Worm (Caenorhabditis elegans) whole organism, L1 larva: ENCODE measurements around the gene F27C8.2.
A peak's percentile ranks its signal among the peaks of the same experiment; 100 is the strongest.

Experiments
- C34B4.2 ChIP-seq: sonication (generic microtip); optimal IDR thresholded peaks from 2 replicates; lab custom pipeline; 2017; ENCODE audit warnings: mild to moderate bottlenecking, missing genetic modification characterization, missing compliant biosample characterization
- aha-1 ChIP-seq: fragments of 150-350 bp; optimal IDR thresholded peaks from 2 replicates; lab custom pipeline; 2014; ENCODE audit warnings: missing biosample characterization, missing genetic modification characterization
- alr-1 ChIP-seq: fragments of 200-800 bp; sonication (Bioruptor generic); optimal IDR thresholded peaks from 2 replicates; lab custom pipeline; 2018; ENCODE audit warnings: borderline replicate concordance, mild to moderate bottlenecking, missing genetic modification characterization, missing compliant biosample characterization
- blmp-1 ChIP-seq: fragments of 150-350 bp; optimal IDR thresholded peaks from 2 replicates; lab custom pipeline; 2014; ENCODE audit warnings: missing biosample characterization, missing genetic modification characterization
- ceh-63 ChIP-seq: fragments of 200-800 bp; sonication (Bioruptor generic); optimal IDR thresholded peaks from 2 replicates; lab custom pipeline; 2018; ENCODE audit warnings: mild to moderate bottlenecking, missing genetic modification characterization, missing compliant biosample characterization
- ceh-8 ChIP-seq: fragments of 200-800 bp; sonication (Bioruptor generic); optimal IDR thresholded peaks from 2 replicates; lab custom pipeline; 2018; ENCODE audit warnings: mild to moderate bottlenecking, missing genetic modification characterization, moderate library complexity, missing compliant biosample characterization
- ceh-88 ChIP-seq: fragments of 200-800 bp; sonication (Bioruptor generic); IDR thresholded peaks from 2 replicates; pipeline ENCODE4 v1.3.6; 2022; ENCODE audit warnings: missing genetic modification characterization, missing compliant biosample characterization
- ceh-90 ChIP-seq: sonication (generic microtip); optimal IDR thresholded peaks from 2 replicates; lab custom pipeline; 2016; ENCODE audit warnings: missing genetic modification characterization, missing compliant biosample characterization
- dpl-1 ChIP-seq, 3 experiments: fragments of 150-350 bp in 2 of 3; sonication (generic microtip) in 1 of 3; optimal IDR thresholded peaks; 2 replicates each; lab custom pipeline; 2014 to 2017; ENCODE audit warnings: missing biosample characterization in 3 of 3, missing genetic modification characterization in 3 of 3, missing genetic modification reagents in 3 of 3
- efl-1 ChIP-seq, 4 experiments: fragments of 150-350 bp; optimal IDR thresholded peaks in 3 of 4; peaks in 1 of 4; 1 replicate in 1 of 4; 2 replicates in 3 of 4; lab custom pipeline; 2014; ENCODE audit warnings: missing biosample characterization in 2 of 4, missing genetic modification characterization in 2 of 4, missing genetic modification reagents in 2 of 4
- efl-3 ChIP-seq: fragments of 200-800 bp; sonication (Bioruptor generic); optimal IDR thresholded peaks from 2 replicates; lab custom pipeline; 2018; ENCODE audit warnings: mild to moderate bottlenecking, missing genetic modification characterization, missing compliant biosample characterization
- egl-27 ChIP-seq, 2 experiments: fragments of 150-350 bp in 1 of 2; sonication (generic microtip); optimal IDR thresholded peaks; 3 replicates each; lab custom pipeline; 2017 to 2018; ENCODE audit warnings: missing biosample characterization in 2 of 2, missing genetic modification characterization in 2 of 2, missing genetic modification reagents in 2 of 2
- ets-5 ChIP-seq: fragments of 200-800 bp; sonication (Bioruptor generic); IDR thresholded peaks from 2 replicates; pipeline ENCODE4 v1.3.6; 2022; ENCODE audit warnings: missing genetic modification characterization, missing compliant biosample characterization
- fkh-10 ChIP-seq: sonication (generic microtip); optimal IDR thresholded peaks from 2 replicates; lab custom pipeline; 2017; ENCODE audit warnings: missing biosample characterization, missing genetic modification reagents, missing genetic modification characterization
- fkh-8 ChIP-seq: sonication (generic microtip); optimal IDR thresholded peaks from 2 replicates; lab custom pipeline; 2016; ENCODE audit warnings: mild to moderate bottlenecking, missing genetic modification characterization, missing compliant biosample characterization
- fos-1 ChIP-seq: fragments of 150-350 bp; optimal IDR thresholded peaks from 2 replicates; lab custom pipeline; 2014; ENCODE audit warnings: missing biosample characterization, missing genetic modification characterization
- hlh-17 ChIP-seq: fragments of 200-800 bp; sonication (Bioruptor generic); optimal IDR thresholded peaks from 2 replicates; lab custom pipeline; 2018; ENCODE audit warnings: missing genetic modification characterization, mild to moderate bottlenecking, missing compliant biosample characterization, moderate library complexity, borderline replicate concordance
- hlh-4 ChIP-seq: sonication (generic microtip); optimal IDR thresholded peaks from 2 replicates; lab custom pipeline; 2016; ENCODE audit warnings: mild to moderate bottlenecking, missing genetic modification characterization, missing compliant biosample characterization
- lin-13 ChIP-seq: fragments of 150-350 bp; optimal IDR thresholded peaks from 2 replicates; lab custom pipeline; 2014; ENCODE audit warnings: missing biosample characterization, missing genetic modification reagents, missing genetic modification characterization
- lin-14 ChIP-seq: fragments of 200-800 bp; sonication (Bioruptor generic); optimal IDR thresholded peaks from 2 replicates; lab custom pipeline; 2018; ENCODE audit warnings: mild to moderate bottlenecking, missing genetic modification characterization, moderate library complexity, missing compliant biosample characterization
- lin-15B ChIP-seq: fragments of 150-350 bp; sonication (generic microtip); optimal IDR thresholded peaks from 3 replicates; lab custom pipeline; 2014; ENCODE audit warnings: missing biosample characterization, missing genetic modification characterization
- lin-39 ChIP-seq: fragments of 150-350 bp; optimal IDR thresholded peaks from 2 replicates; lab custom pipeline; 2014; ENCODE audit warnings: missing biosample characterization, missing genetic modification reagents, missing genetic modification characterization
- lir-3 ChIP-seq: sonication (generic microtip); optimal IDR thresholded peaks from 2 replicates; lab custom pipeline; 2016; ENCODE audit warnings: mild to moderate bottlenecking, missing genetic modification characterization, moderate library complexity, missing compliant biosample characterization; ENCODE audit not compliant: poor library complexity
- lsy-2 ChIP-seq, 2 experiments: fragments of 150-350 bp; optimal IDR thresholded peaks; 2 replicates each; lab custom pipeline; 2014; ENCODE audit warnings: missing biosample characterization in 2 of 2, missing genetic modification characterization in 2 of 2
- mef-2 ChIP-seq: fragments of 150-350 bp; optimal IDR thresholded peaks from 2 replicates; lab custom pipeline; 2014; ENCODE audit warnings: missing biosample characterization, missing genetic modification characterization
- mep-1 ChIP-seq: fragments of 150-350 bp; optimal IDR thresholded peaks from 2 replicates; lab custom pipeline; 2014; ENCODE audit warnings: missing biosample characterization, missing genetic modification characterization
- nhr-20 ChIP-seq: sonication (generic microtip); optimal IDR thresholded peaks from 2 replicates; lab custom pipeline; 2016; ENCODE audit warnings: mild to moderate bottlenecking, missing genetic modification characterization, missing compliant biosample characterization
- nhr-47 ChIP-seq: sonication (generic microtip); optimal IDR thresholded peaks from 2 replicates; lab custom pipeline; 2016; ENCODE audit warnings: mild to moderate bottlenecking, missing genetic modification characterization, moderate library complexity, missing compliant biosample characterization
- nhr-76 ChIP-seq: sonication (generic microtip); optimal IDR thresholded peaks from 2 replicates; lab custom pipeline; 2017; ENCODE audit warnings: missing biosample characterization, missing genetic modification characterization
- nhr-77 ChIP-seq: fragments of 150-350 bp; optimal IDR thresholded peaks from 2 replicates; lab custom pipeline; 2014; ENCODE audit warnings: missing biosample characterization, missing genetic modification characterization
- nhr-84 ChIP-seq: sonication (generic microtip); optimal IDR thresholded peaks from 2 replicates; lab custom pipeline; 2017; ENCODE audit warnings: missing biosample characterization, missing genetic modification characterization
- nhr-85 ChIP-seq: sonication (generic microtip); peaks from one replicate; lab custom pipeline; 2016; ENCODE audit warnings: missing genetic modification characterization, inconsistent platforms, missing compliant biosample characterization
- pax-3 ChIP-seq: fragments of 200-800 bp; sonication (Bioruptor generic); optimal IDR thresholded peaks from 2 replicates; lab custom pipeline; 2018; ENCODE audit warnings: mild to moderate bottlenecking, missing genetic modification characterization, moderate library complexity, missing compliant biosample characterization
- snu-23 ChIP-seq: sonication (generic microtip); optimal IDR thresholded peaks from 2 replicates; lab custom pipeline; 2016; ENCODE audit warnings: missing genetic modification characterization, missing compliant biosample characterization
- tbx-2 ChIP-seq: sonication (generic microtip); optimal IDR thresholded peaks from 2 replicates; lab custom pipeline; 2016; ENCODE audit warnings: missing genetic modification characterization, missing compliant biosample characterization
- unc-130 ChIP-seq: fragments of 150-350 bp; optimal IDR thresholded peaks from 2 replicates; lab custom pipeline; 2017; ENCODE audit warnings: missing biosample characterization, missing genetic modification characterization, inconsistent platforms
- unc-62 ChIP-seq: fragments of 150-350 bp; optimal IDR thresholded peaks from 2 replicates; lab custom pipeline; 2014; ENCODE audit warnings: missing biosample characterization, missing genetic modification reagents, missing genetic modification characterization
- unc-86 ChIP-seq: sonication (generic microtip); optimal IDR thresholded peaks from 2 replicates; lab custom pipeline; 2016; ENCODE audit warnings: missing genetic modification characterization, missing compliant biosample characterization
- unc-98 ChIP-seq: fragments of 200-800 bp; sonication (Bioruptor generic); IDR thresholded peaks from 2 replicates; pipeline ENCODE4 v1.3.6; 2022; ENCODE audit warnings: missing genetic modification characterization, missing compliant biosample characterization
- vab-15 ChIP-seq: sonication (generic microtip); optimal IDR thresholded peaks from 2 replicates; lab custom pipeline; 2017; ENCODE audit warnings: missing genotype, mild to moderate bottlenecking, missing genetic modification characterization, missing compliant biosample characterization
- xbp-1 ChIP-seq: sonication (generic microtip); optimal IDR thresholded peaks from 2 replicates; lab custom pipeline; 2016; ENCODE audit warnings: missing genetic modification characterization, missing compliant biosample characterization
- ztf-11 ChIP-seq, 2 experiments: sonication (generic microtip); optimal IDR thresholded peaks; 2 replicates each; lab custom pipeline; 2016 to 2017; ENCODE audit warnings: missing genetic modification characterization in 2 of 2, missing biosample characterization in 1 of 2, missing compliant biosample characterization in 1 of 2

Gene F27C8.2

ce11 chrIV:9609095-9609494 is 12.9 kb downstream of the F27C8.2 start:
- peak; percentile 62 for TF ChIP-seq nhr-85 (tag; lab: Kevin White, UChicago)
- TF ChIP-seq blmp-1: peak; percentile 45
- TF ChIP-seq fkh-10 (GFP tag; lab: Kevin White, UChicago): no peak
- no peak for TF ChIP-seq hlh-4

ce11 chrIV:9610923-9611322 is 14.8 kb downstream of the F27C8.2 start:
- TF ChIP-seq ceh-88 (GFP tag; lab: Robert Waterston, UW) (no peak), lsy-2 (tag; optimal IDR thresholded peaks at IDR 0.05; lab: Kevin White, UChicago) (no peak), mep-1 (tag; lab: Kevin White, UChicago) (no peak), fos-1 (tag; lab: Kevin White, UChicago) (no peak)

DNA sequence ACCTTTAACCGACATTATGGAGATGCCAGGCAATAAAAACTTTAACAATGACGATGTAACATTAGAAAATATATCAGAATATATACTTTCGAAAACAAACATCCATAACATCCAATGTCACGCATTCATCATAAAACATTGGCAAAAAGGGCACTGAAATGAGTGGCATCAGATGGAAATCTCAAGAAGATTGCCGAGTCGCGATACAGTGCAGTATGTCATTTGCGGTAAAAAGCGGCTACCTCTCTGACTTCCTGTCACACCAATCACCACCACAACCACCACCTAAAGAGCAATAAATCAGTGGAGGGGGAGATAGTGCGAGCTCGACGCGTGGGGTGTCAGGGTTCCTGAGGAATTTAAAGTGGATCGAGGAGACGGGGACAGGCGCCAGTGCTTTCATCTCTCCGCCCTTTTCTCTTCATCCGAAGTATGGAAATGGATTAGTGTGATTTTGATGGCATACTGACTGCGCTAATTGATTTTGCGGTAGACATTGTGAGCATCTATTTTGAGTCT is 17.0 kb downstream of the F27C8.2 start:
- TF ChIP-seq efl-1 (optimal IDR thresholded peaks at IDR 0.05; lab: Kevin White, UChicago) (no peak), efl-1 (GFP tag; optimal IDR thresholded peaks at IDR 0.05 in 1 of 2; lab: Kevin White, UChicago) (peak in 1 of 2 experiments; percentile 49), xbp-1 (no peak), tbx-2 (tag; lab: Kevin White, UChicago) (no peak), unc-62 (GFP tag; lab: Kevin White, UChicago) (no peak), ztf-11 (tag; optimal IDR thresholded peaks at IDR 0.05; lab: Kevin White, UChicago) (no peak), unc-130 (tag; lab: Kevin White, UChicago) (no peak)

DNA sequence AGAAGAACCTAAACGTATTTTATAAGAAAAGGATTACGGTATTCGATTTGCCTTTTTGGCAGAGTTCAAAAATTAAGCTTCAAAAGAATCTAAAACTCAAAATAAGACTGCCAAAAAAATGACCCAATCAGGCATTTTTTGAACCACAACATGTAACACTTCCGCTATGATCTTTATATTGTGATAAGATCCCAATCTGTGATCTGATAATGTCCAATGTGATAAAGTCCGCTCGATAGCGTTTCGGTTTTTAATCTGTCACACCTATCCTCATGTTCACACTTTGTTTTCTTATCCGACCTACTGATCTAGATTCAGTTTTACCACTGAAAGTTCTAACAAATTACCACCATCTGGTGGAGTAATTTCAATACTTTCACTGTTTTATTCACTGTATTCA is 17.9 kb downstream of the F27C8.2 start:
- TF ChIP-seq blmp-1 (peak; percentile 3), hlh-4 (no peak)

DNA sequence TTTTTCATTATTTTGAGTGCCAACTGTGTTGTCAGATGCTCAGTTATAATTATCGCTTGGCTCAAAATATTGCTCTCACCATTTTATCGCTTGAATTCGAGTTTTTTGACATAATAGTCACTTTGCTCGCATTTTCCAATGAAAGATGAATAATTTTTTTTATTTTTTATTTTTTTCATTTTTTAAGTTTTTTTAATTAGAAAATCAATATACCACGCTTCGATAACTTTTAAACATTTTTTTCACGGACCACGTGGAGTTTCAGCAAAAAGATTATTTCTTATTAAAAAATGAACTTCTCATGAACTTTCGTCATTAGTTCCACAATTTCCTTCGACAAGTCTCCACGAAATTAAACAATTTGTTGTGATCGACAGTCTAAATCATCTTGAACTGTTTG is 18.5 kb downstream of the F27C8.2 start, which contains the start of gene elt-1:
Gene elt-1 (plus strand): TSS at position 301 of the 400 bp plus-strand sequence.
- TF ChIP-seq egl-27 (tag; optimal IDR thresholded peaks at IDR 0.05; lab: Kevin White, UChicago) (no peak), ceh-8 (GFP tag; lab: Kevin White, UChicago) (no peak), unc-98 (GFP tag; lab: Robert Waterston, UW) (no peak)
- TF ChIP-seq, all 84 proteins: peak for 0

DNA sequence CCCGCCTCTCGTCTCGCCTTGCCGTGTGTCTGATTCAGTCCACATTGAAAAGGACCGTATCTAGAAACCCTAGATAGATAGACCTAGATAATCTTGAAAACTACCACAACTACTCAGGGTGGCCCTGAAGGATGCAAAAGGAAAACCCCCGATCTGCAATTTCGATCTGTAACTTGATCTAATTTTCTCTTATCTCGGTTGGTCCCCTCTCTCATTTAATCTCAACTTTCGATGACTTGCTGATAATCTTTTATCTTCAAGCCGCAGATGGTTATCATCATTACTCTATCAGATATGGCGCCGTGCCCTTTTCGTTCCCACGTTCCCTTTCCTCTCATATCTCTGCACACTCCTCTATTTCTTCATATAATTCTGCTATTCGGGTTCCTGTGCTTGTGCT is 19.4 kb downstream of the F27C8.2 start:
- TF ChIP-seq nhr-84 (tag; lab: Kevin White, UChicago): no peak
- peak; percentile 41 for TF ChIP-seq nhr-20 (tag; lab: Kevin White, UChicago)
- TF ChIP-seq fos-1 (tag; lab: Kevin White, UChicago): no peak
- peak in 1 of 2 experiments; percentile 17 for TF ChIP-seq egl-27 (tag; optimal IDR thresholded peaks at IDR 0.05; lab: Kevin White, UChicago)
- no peak for TF ChIP-seq nhr-76 (tag; lab: Kevin White, UChicago)
- peak; percentile 97 for TF ChIP-seq nhr-85 (tag; lab: Kevin White, UChicago)
- TF ChIP-seq dpl-1 (GFP tag; optimal IDR thresholded peaks at IDR 0.05; lab: Kevin White, UChicago): no peak
- TF ChIP-seq vab-15: no peak
- peak; percentile 16 for TF ChIP-seq nhr-47 (tag; lab: Kevin White, UChicago)
- TF ChIP-seq mef-2 (tag; lab: Kevin White, UChicago): no peak
- TF ChIP-seq unc-98 (GFP tag; lab: Robert Waterston, UW): no peak
- no peak for TF ChIP-seq ceh-63 (GFP tag; lab: Kevin White, UChicago)
- no peak for TF ChIP-seq pax-3 (tag; lab: Kevin White, UChicago)
- TF ChIP-seq hlh-17 (GFP tag; lab: Kevin White, UChicago): no peak
- peak; percentile 76 for TF ChIP-seq efl-3 (GFP tag; lab: Kevin White, UChicago)
- TF ChIP-seq ceh-90 (tag; lab: Kevin White, UChicago): no peak
- no peak for TF ChIP-seq C34B4.2 (tag; lab: Kevin White, UChicago)
- no peak for TF ChIP-seq aha-1 (tag; lab: Kevin White, UChicago)
- TF ChIP-seq alr-1: no peak
- no peak for TF ChIP-seq lin-39 (tag; lab: Kevin White, UChicago)
- peak; percentile 69 for TF ChIP-seq lin-14 (GFP tag; lab: Kevin White, UChicago)
- TF ChIP-seq unc-86 (tag; lab: Kevin White, UChicago): no peak
- TF ChIP-seq nhr-77 (tag; lab: Kevin White, UChicago): no peak
- no peak for TF ChIP-seq lir-3
- TF ChIP-seq fkh-8 (tag; lab: Kevin White, UChicago): no peak
- no peak for TF ChIP-seq snu-23 (GFP tag; lab: Kevin White, UChicago)
- no peak for TF ChIP-seq lin-15B (tag; lab: Kevin White, UChicago)
- no peak for TF ChIP-seq lin-13 (GFP tag; lab: Kevin White, UChicago)
- TF ChIP-seq ets-5: no peak
